Worm (Caenorhabditis elegans): Measurements from ENCODE around the gene T28C6.3.

ce11 chrIV:8798255-8798654, 21.9 kb upstream of the T28C6.3 start, which contains the start of gene clec-182:
- TF ChIP-seq mab-5 (tag; optimal IDR thresholded peaks at IDR 0.05) (no peak), nhr-77 (tag; optimal IDR thresholded peaks at IDR 0.05) (no peak), nhr-12 (tag; optimal IDR thresholded peaks at IDR 0.05) (no peak), nhr-11 (tag; optimal IDR thresholded peaks at IDR 0.05) (no peak), unc-62 (GFP tag; optimal IDR thresholded peaks at IDR 0.05) (no peak), ztf-11 (tag; optimal IDR thresholded peaks at IDR 0.05) (no peak)

Data from whole organism, L2 larva.